Fruit fly (Drosophila melanogaster): ENCODE data around the gene CG3156.

- TF ChIP-seq Vsx2 (GFP tag; optimal IDR thresholded peaks at IDR 0.05; ENCODE audit: partially characterized antibody) (no peak), CG9705 (GFP tag; optimal IDR thresholded peaks at IDR 0.05) (no peak), foxo (GFP tag; optimal IDR thresholded peaks at IDR 0.05) (no peak), lola (GFP tag; optimal IDR thresholded peaks at IDR 0.05) (no peak), woc (GFP tag; optimal IDR thresholded peaks at IDR 0.05) (no peak), pan (optimal IDR thresholded peaks at IDR 0.05) (no peak), br (GFP tag; optimal IDR thresholded peaks at IDR 0.05) (no peak), HLH106 (tag; optimal IDR thresholded peaks at IDR 0.05) (no peak)
Measured at dm6 chrX:526479-527071, 38.9 kb downstream of the CG3156 start.

Measured in whole organism, wandering third instar larva.